Worm (Caenorhabditis elegans): ENCODE results near the gene C34H4.5.

ce11 chrIV:1597018-1597417, 47.0 kb upstream of the C34H4.5 start, which contains the start of gene ced-2:
- TF ChIP-seq nhr-11 (tag; optimal IDR thresholded peaks at IDR 0.05) (no peak), elt-2 (tag; optimal IDR thresholded peaks at IDR 0.05) (no peak), ceh-2 (tag; optimal IDR thresholded peaks at IDR 0.05) (no peak), ceh-30 (tag; optimal IDR thresholded peaks at IDR 0.05) (no peak), ama-1 (optimal IDR thresholded peaks at IDR 0.05) (no peak), F13H6.1 (tag; optimal IDR thresholded peaks at IDR 0.05) (no peak), ceh-48 (tag; optimal IDR thresholded peaks at IDR 0.05) (no peak), pqm-1 (tag; optimal IDR thresholded peaks at IDR 0.05) (no peak), ets-4 (tag; optimal IDR thresholded peaks at IDR 0.05) (no peak)

All from whole organism, late embryonic.